Worm (Caenorhabditis elegans) whole organism, early embryonic: ENCODE results near the gene sucl-2.

Experiments used
- B0310.2 ChIP-seq: sonication (generic microtip); optimal IDR thresholded peaks from 2 replicates; lab custom pipeline; 2016; ENCODE audit warnings: mild to moderate bottlenecking, missing genetic modification characterization, missing compliant biosample characterization
- F13C5.2 ChIP-seq: sonication (generic microtip); optimal IDR thresholded peaks from 2 replicates; lab custom pipeline; 2017; ENCODE audit warnings: mild to moderate bottlenecking, missing genetic modification characterization, inconsistent platforms, missing compliant biosample characterization
- aly-1 ChIP-seq: sonication (generic microtip); optimal IDR thresholded peaks from 2 replicates; lab custom pipeline; 2016; ENCODE audit warnings: missing genetic modification characterization, missing compliant biosample characterization
- ama-1 ChIP-seq: fragments of 150-350 bp; optimal IDR thresholded peaks from 2 replicates; lab custom pipeline; 2014
- ceh-13 ChIP-seq: fragments of 200-800 bp; sonication (Bioruptor generic); optimal IDR thresholded peaks from 2 replicates; lab custom pipeline; 2018; ENCODE audit warnings: mild to moderate bottlenecking, missing genetic modification characterization, missing compliant biosample characterization
- ceh-36 ChIP-seq: sonication (generic microtip); optimal IDR thresholded peaks from 2 replicates; lab custom pipeline; 2016; ENCODE audit warnings: missing genetic modification characterization, inconsistent platforms, missing compliant biosample characterization
- ets-7 ChIP-seq: sonication (generic microtip); optimal IDR thresholded peaks from 2 replicates; lab custom pipeline; 2016; ENCODE audit warnings: missing genotype, missing genetic modification characterization, missing compliant biosample characterization
- flt-1 ChIP-seq: fragments of 200-800 bp; sonication (Bioruptor generic); IDR thresholded peaks from 2 replicates; pipeline ENCODE4 v1.3.6; 2022; ENCODE audit warnings: missing genetic modification characterization, missing compliant biosample characterization
- hmbx-1 ChIP-seq: sonication (generic microtip); optimal IDR thresholded peaks from 2 replicates; lab custom pipeline; 2016; ENCODE audit warnings: mild to moderate bottlenecking, missing genetic modification characterization, missing compliant biosample characterization
- hmg-4 ChIP-seq: fragments of 200-800 bp; sonication (Bioruptor generic); optimal IDR thresholded peaks from 2 replicates; lab custom pipeline; 2018; ENCODE audit warnings: mild to moderate bottlenecking, missing genetic modification characterization, missing compliant biosample characterization
- hnd-1 ChIP-seq: sonication (generic microtip); optimal IDR thresholded peaks from 2 replicates; lab custom pipeline; 2016; ENCODE audit warnings: missing genetic modification characterization, missing compliant biosample characterization
- pes-1 ChIP-seq: fragments of 200-800 bp; sonication (Bioruptor generic); IDR thresholded peaks from 2 replicates; pipeline ENCODE4 v1.3.6; 2022; ENCODE audit warnings: missing genetic modification reagents, missing genetic modification characterization, missing compliant biosample characterization
- scrt-1 ChIP-seq: fragments of 200-800 bp; sonication (Bioruptor generic); IDR thresholded peaks from 2 replicates; pipeline ENCODE4 v1.3.6; 2022; ENCODE audit warnings: missing genetic modification characterization, missing compliant biosample characterization
- sea-1 ChIP-seq: fragments of 200-800 bp; sonication (Bioruptor generic); conservative IDR thresholded peaks from 2 replicates; pipeline ENCODE4 v1.3.6; 2022; ENCODE audit warnings: missing genetic modification characterization, missing compliant biosample characterization
- tbx-11 ChIP-seq: fragments of 200-800 bp; sonication (Bioruptor generic); IDR thresholded peaks from 2 replicates; pipeline ENCODE4 v1.3.6; 2022; ENCODE audit warnings: missing genetic modification characterization, missing compliant biosample characterization
- tbx-37 ChIP-seq: fragments of 200-800 bp; sonication (Bioruptor generic); conservative IDR thresholded peaks from 2 replicates; pipeline ENCODE4 v1.3.6; 2022; ENCODE audit warnings: missing genetic modification reagents, missing genetic modification characterization, missing compliant biosample characterization
- tra-4 ChIP-seq: sonication (generic microtip); optimal IDR thresholded peaks from 2 replicates; lab custom pipeline; 2017; ENCODE audit warnings: missing genetic modification characterization, missing compliant biosample characterization

The sucl-2 gene

ce11 chrIII:872373-872772 lies 28.8 kb downstream of the sucl-2 start, which contains the start of the genes T24C4.3 and clc-20:
Gene T24C4.3, minus strand, starts transcription at chrIII:872473.
Gene clc-20, plus strand, starts transcription at chrIII:872583.
- no peak for TF ChIP-seq scrt-1 (GFP tag; lab: Robert Waterston, UW)
- TF ChIP-seq tbx-11 (GFP tag; lab: Robert Waterston, UW), result no peak
- no peak for TF ChIP-seq B0310.2 (tag; lab: Kevin White, UChicago)
- TF ChIP-seq ets-7 (tag; lab: Kevin White, UChicago), result no peak

- TF ChIP-seq tbx-11 (GFP tag; lab: Robert Waterston, UW) (no peak), hmbx-1 (no peak), tbx-37 (no peak), sea-1 (GFP tag; lab: Robert Waterston, UW) (no peak), hnd-1 (tag; lab: Kevin White, UChicago) (no peak), ceh-36 (no peak), pes-1 (no peak), ama-1 (lab: Kevin White, UChicago) (no peak), B0310.2 (tag; lab: Kevin White, UChicago) (no peak), tra-4 (no peak), flt-1 (no peak), scrt-1 (GFP tag; lab: Robert Waterston, UW) (no peak), ceh-13 (GFP tag; lab: Kevin White, UChicago) (no peak), ets-7 (tag; lab: Kevin White, UChicago) (no peak), F13C5.2 (tag; lab: Kevin White, UChicago) (no peak), hmg-4 (no peak), aly-1 (tag; lab: Kevin White, UChicago) (no peak)
Measured at ce11 chrIII:870555-870954, 30.7 kb downstream of the sucl-2 start.

- TF ChIP-seq sea-1 (GFP tag; lab: Robert Waterston, UW) (no peak), hmg-4 (peak; percentile 36)
Measured at ce11 chrIII:869869-870268, 31.3 kb downstream of the sucl-2 start, which contains the start of gene T24C4.2. Gene T24C4.2, minus strand, starts transcription at chrIII:869969.

ce11 chrIII:868866-869265 lies 32.3 kb downstream of the sucl-2 start:
- no peak for TF ChIP-seq pes-1
- TF ChIP-seq F13C5.2 (tag; lab: Kevin White, UChicago), result no peak
- no peak for TF ChIP-seq sea-1 (GFP tag; lab: Robert Waterston, UW)
- no peak for TF ChIP-seq ets-7 (tag; lab: Kevin White, UChicago)
- no peak for TF ChIP-seq tbx-11 (GFP tag; lab: Robert Waterston, UW)
- no peak for TF ChIP-seq flt-1
- TF ChIP-seq ceh-13 (GFP tag; lab: Kevin White, UChicago), result no peak
- TF ChIP-seq hnd-1 (tag; lab: Kevin White, UChicago), result no peak
- TF ChIP-seq tra-4, result no peak
- TF ChIP-seq tbx-37, result no peak
- TF ChIP-seq hmg-4, result no peak

- TF ChIP-seq ceh-13 (GFP tag; lab: Kevin White, UChicago), result no peak
- TF ChIP-seq ets-7 (tag; lab: Kevin White, UChicago), result no peak
- no peak for TF ChIP-seq tra-4
- no peak for TF ChIP-seq sea-1 (GFP tag; lab: Robert Waterston, UW)
- no peak for TF ChIP-seq tbx-37
- no peak for TF ChIP-seq ama-1 (lab: Kevin White, UChicago)
- TF ChIP-seq ceh-36, result no peak
- TF ChIP-seq pes-1, result no peak
- TF ChIP-seq tbx-11 (GFP tag; lab: Robert Waterston, UW), result no peak
- no peak for TF ChIP-seq scrt-1 (GFP tag; lab: Robert Waterston, UW)
- TF ChIP-seq B0310.2 (tag; lab: Kevin White, UChicago), result no peak
- no peak for TF ChIP-seq flt-1
- TF ChIP-seq hmg-4, result no peak
- TF ChIP-seq hnd-1 (tag; lab: Kevin White, UChicago), result no peak
- TF ChIP-seq F13C5.2 (tag; lab: Kevin White, UChicago), result no peak
- TF ChIP-seq hmbx-1, result no peak
- TF ChIP-seq aly-1 (tag; lab: Kevin White, UChicago), result no peak
Measured at ce11 chrIII:861819-862356, 39.3 kb downstream of the sucl-2 start, which contains the start of gene arx-4. Gene arx-4, plus strand, starts transcription at chrIII:862306.

- TF ChIP-seq flt-1 (no peak), ama-1 (lab: Kevin White, UChicago) (no peak), hmg-4 (no peak), hnd-1 (tag; lab: Kevin White, UChicago) (no peak), scrt-1 (GFP tag; lab: Robert Waterston, UW) (no peak), sea-1 (GFP tag; lab: Robert Waterston, UW) (no peak), tra-4 (no peak), ets-7 (tag; lab: Kevin White, UChicago) (no peak), aly-1 (tag; lab: Kevin White, UChicago) (no peak), ceh-13 (GFP tag; lab: Kevin White, UChicago) (no peak), pes-1 (no peak), F13C5.2 (tag; lab: Kevin White, UChicago) (no peak)
Measured at ce11 chrIII:859898-860297, 41.3 kb downstream of the sucl-2 start, which contains the start of gene exos-4.2. Gene exos-4.2, plus strand, starts transcription at chrIII:860198.

ce11 chrIII:856908-857307 lies 44.3 kb downstream of the sucl-2 start:
- TF ChIP-seq ama-1 (lab: Kevin White, UChicago), result no peak
- TF ChIP-seq B0310.2 (tag; lab: Kevin White, UChicago), result no peak
- no peak for TF ChIP-seq tbx-11 (GFP tag; lab: Robert Waterston, UW)
- TF ChIP-seq tbx-37, result no peak
- no peak for TF ChIP-seq tra-4
- TF ChIP-seq hmg-4, result no peak
- TF ChIP-seq hmbx-1, result no peak
- TF ChIP-seq ceh-13 (GFP tag; lab: Kevin White, UChicago), result no peak

- TF ChIP-seq tbx-37 (no peak), tra-4 (no peak), scrt-1 (GFP tag; lab: Robert Waterston, UW) (no peak), B0310.2 (tag; lab: Kevin White, UChicago) (no peak), ets-7 (tag; lab: Kevin White, UChicago) (no peak), ceh-36 (no peak)
Measured at ce11 chrIII:856260-856659, 45.0 kb downstream of the sucl-2 start, which contains the start of gene K02F3.12. Gene K02F3.12, plus strand, starts transcription at chrIII:856560.
